Fruit fly (Drosophila melanogaster): ENCODE measurements around the gene CG31342.

DNA sequence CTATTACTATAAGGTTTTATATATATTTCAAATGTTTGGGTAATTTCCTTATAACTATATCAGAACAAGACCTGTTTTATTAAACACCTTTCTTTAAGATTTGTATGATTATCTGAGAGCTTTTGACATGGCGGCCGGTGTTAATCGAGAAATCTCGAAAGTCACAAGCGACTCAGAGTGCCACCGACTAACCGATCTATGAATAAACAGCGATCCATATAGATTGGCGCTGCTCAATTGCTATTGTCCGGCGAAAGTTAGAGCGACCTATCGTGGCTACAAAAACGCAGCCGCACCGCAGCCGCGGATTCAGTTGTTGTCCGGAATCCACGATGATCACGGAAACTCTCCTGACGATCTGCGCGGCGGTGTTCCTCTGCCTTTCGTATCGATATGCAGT lies 22.4 kb upstream of the CG31342 start, which contains the start of gene Cyp304a1:
- TF ChIP-seq Dll (optimal IDR thresholded peaks at IDR 0.05) = no peak
- no peak for TF ChIP-seq CG8478 (optimal IDR thresholded peaks at IDR 0.05)
- no peak for TF ChIP-seq usp (GFP tag; optimal IDR thresholded peaks at IDR 0.05)

Data from whole organism.